Fruit fly (Drosophila melanogaster) whole organism, prepupa: ENCODE data around the gene Oseg1.

ENCODE experiments used
- Blimp-1 ChIP-seq: fragments of 200-800 bp; sonication (Bioruptor generic); optimal IDR thresholded peaks from 3 replicates; lab custom pipeline; 2017; ENCODE audit warnings: missing biosample characterization, missing genetic modification characterization, mild to moderate bottlenecking, moderate library complexity, missing genetic modification reagents
- CG10631 ChIP-seq: fragments of 200-800 bp; sonication (Bioruptor generic); optimal IDR thresholded peaks from 2 replicates; lab custom pipeline; 2016; ENCODE audit warnings: missing biosample characterization, missing genetic modification characterization
- CG10669 ChIP-seq: fragments of 200-800 bp; sonication (Bioruptor generic); optimal IDR thresholded peaks from 3 replicates; lab custom pipeline; 2018; ENCODE audit warnings: missing biosample characterization, mild to moderate bottlenecking, missing genetic modification characterization, moderate library complexity
- CG11902 ChIP-seq: fragments of 200-800 bp; sonication (Bioruptor generic); optimal IDR thresholded peaks from 3 replicates; lab custom pipeline; 2016; ENCODE audit warnings: missing biosample characterization, missing genetic modification characterization
- CG3032 ChIP-seq: fragments of 200-800 bp; optimal IDR thresholded peaks from 2 replicates; lab custom pipeline; 2019; ENCODE audit warnings: missing biosample characterization, mild to moderate bottlenecking, missing genetic modification characterization, moderate library complexity
- CG31627 ChIP-seq: fragments of 200-800 bp; sonication (Bioruptor generic); optimal IDR thresholded peaks from 3 replicates; lab custom pipeline; 2016; ENCODE audit warnings: missing biosample characterization, missing genetic modification characterization
- CG32006 ChIP-seq: fragments of 200-800 bp; sonication (Bioruptor generic); optimal IDR thresholded peaks from 3 replicates; lab custom pipeline; 2017; ENCODE audit warnings: missing biosample characterization, mild to moderate bottlenecking, missing genetic modification characterization
- CG34406 ChIP-seq: fragments of 200-800 bp; sonication (Bioruptor generic); optimal IDR thresholded peaks from 3 replicates; lab custom pipeline; 2016; ENCODE audit warnings: missing biosample characterization, missing genetic modification characterization
- CG3919 ChIP-seq: fragments of 200-800 bp; sonication (Bioruptor generic); optimal IDR thresholded peaks from 3 replicates; lab custom pipeline; 2016; ENCODE audit warnings: missing biosample characterization, missing genetic modification characterization
- CG4318 ChIP-seq: fragments of 200-800 bp; sonication (Bioruptor generic); optimal IDR thresholded peaks from 3 replicates; lab custom pipeline; 2017; ENCODE audit warnings: missing biosample characterization, mild to moderate bottlenecking, missing genetic modification characterization
- CG6276 ChIP-seq: fragments of 200-800 bp; sonication (Bioruptor generic); optimal IDR thresholded peaks from 2 replicates; lab custom pipeline; 2017; ENCODE audit warnings: missing biosample characterization, mild to moderate bottlenecking, missing genetic modification characterization
- CG6808 ChIP-seq: fragments of 200-800 bp; sonication (Bioruptor generic); optimal IDR thresholded peaks from 3 replicates; lab custom pipeline; 2017; ENCODE audit warnings: missing biosample characterization, missing genetic modification characterization, mild to moderate bottlenecking, moderate library complexity, missing genetic modification reagents
- CG6854 ChIP-seq: fragments of 200-800 bp; sonication (Bioruptor generic); optimal IDR thresholded peaks from 2 replicates; lab custom pipeline; 2017; ENCODE audit warnings: missing biosample characterization, mild to moderate bottlenecking, missing genetic modification characterization
- CG7368 ChIP-seq: fragments of 200-800 bp; sonication (Bioruptor generic); optimal IDR thresholded peaks from 3 replicates; lab custom pipeline; 2016; ENCODE audit warnings: missing biosample characterization, missing genetic modification characterization
- CG8119 ChIP-seq: fragments of 200-800 bp; sonication (Bioruptor generic); IDR thresholded peaks from 3 replicates; pipeline ENCODE4 v1.3.6; 2022; ENCODE audit warnings: missing biosample characterization, missing genetic modification characterization
- CG8319 ChIP-seq: fragments of 200-800 bp; sonication (Bioruptor generic); optimal IDR thresholded peaks from 3 replicates; lab custom pipeline; 2016; ENCODE audit warnings: missing biosample characterization, missing genetic modification characterization
- CG8632 ChIP-seq: fragments of 200-800 bp; sonication (Bioruptor generic); optimal IDR thresholded peaks from 3 replicates; lab custom pipeline; 2016; ENCODE audit warnings: missing biosample characterization, missing genetic modification characterization
- CG9139 ChIP-seq: fragments of 200-800 bp; sonication (Bioruptor generic); optimal IDR thresholded peaks from 3 replicates; lab custom pipeline; 2017; ENCODE audit warnings: missing biosample characterization, mild to moderate bottlenecking, missing genetic modification characterization
- Eip75B ChIP-seq: fragments of 200-800 bp; sonication (Bioruptor generic); optimal IDR thresholded peaks from 3 replicates; lab custom pipeline; 2016; ENCODE audit warnings: missing biosample characterization, missing genetic modification characterization
- Ets21C ChIP-seq: fragments of 200-800 bp; sonication (Bioruptor generic); optimal IDR thresholded peaks from 3 replicates; lab custom pipeline; 2016; ENCODE audit warnings: missing biosample characterization, missing genetic modification characterization
- Ets96B ChIP-seq: fragments of 200-800 bp; optimal IDR thresholded peaks from 2 replicates; lab custom pipeline; 2019; ENCODE audit warnings: missing biosample characterization, mild to moderate bottlenecking, missing genetic modification characterization, moderate library complexity
- Hr38 ChIP-seq: sonication (Bioruptor generic); optimal IDR thresholded peaks from 2 replicates; lab custom pipeline; 2016; ENCODE audit warnings: missing biosample characterization, missing genetic modification characterization
- Hr39 ChIP-seq: fragments of 200-800 bp; sonication (Bioruptor generic); optimal IDR thresholded peaks from 2 replicates; lab custom pipeline; 2016; ENCODE audit warnings: missing biosample characterization, missing genetic modification characterization
- Lpt ChIP-seq: fragments of 200-800 bp; sonication (Bioruptor generic); optimal IDR thresholded peaks from 3 replicates; lab custom pipeline; 2016; ENCODE audit warnings: missing biosample characterization, missing genetic modification characterization
- Met ChIP-seq: fragments of 200-800 bp; sonication (Bioruptor generic); optimal IDR thresholded peaks from 3 replicates; lab custom pipeline; 2016; ENCODE audit warnings: missing biosample characterization, missing genetic modification characterization
- OdsH ChIP-seq: fragments of 200-800 bp; sonication (Bioruptor generic); optimal IDR thresholded peaks from 3 replicates; lab custom pipeline; 2016; ENCODE audit warnings: missing biosample characterization, missing genetic modification characterization
- Smox ChIP-seq: fragments of 200-800 bp; sonication (Bioruptor generic); optimal IDR thresholded peaks from 3 replicates; lab custom pipeline; 2016; ENCODE audit warnings: missing biosample characterization, missing genetic modification characterization
- Sox102F ChIP-seq: fragments of 200-800 bp; sonication (Bioruptor generic); optimal IDR thresholded peaks from 2 replicates; lab custom pipeline; 2016; ENCODE audit warnings: missing biosample characterization, mild to moderate bottlenecking, missing genetic modification characterization
- Sox14 ChIP-seq: fragments of 200-800 bp; sonication (Bioruptor generic); optimal IDR thresholded peaks from 3 replicates; lab custom pipeline; 2016; ENCODE audit warnings: missing biosample characterization, missing genetic modification characterization
- Sox15 ChIP-seq: fragments of 200-800 bp; sonication (Bioruptor generic); optimal IDR thresholded peaks from 3 replicates; lab custom pipeline; 2016; ENCODE audit warnings: missing biosample characterization, missing genetic modification characterization
- achi ChIP-seq: fragments of 200-800 bp; sonication (Bioruptor generic); optimal IDR thresholded peaks from 3 replicates; lab custom pipeline; 2016; ENCODE audit warnings: missing biosample characterization, missing genetic modification characterization
- cyc ChIP-seq: fragments of 200-800 bp; sonication (Bioruptor generic); optimal IDR thresholded peaks from 3 replicates; lab custom pipeline; 2016; ENCODE audit warnings: missing biosample characterization, missing genetic modification characterization
- dac ChIP-seq: fragments of 200-800 bp; sonication (Bioruptor generic); optimal IDR thresholded peaks from 2 replicates; lab custom pipeline; 2017; ENCODE audit warnings: missing biosample characterization, mild to moderate bottlenecking, missing genetic modification characterization
- dsx ChIP-seq: fragments of 200-800 bp; optimal IDR thresholded peaks from 3 replicates; lab custom pipeline; 2019; ENCODE audit warnings: missing biosample characterization, mild to moderate bottlenecking, missing genetic modification characterization, moderate library complexity; ENCODE audit not compliant: poor library complexity, severe bottlenecking
- eg ChIP-seq: fragments of 200-800 bp; sonication (Bioruptor generic); IDR thresholded peaks from 3 replicates; pipeline ENCODE4 v1.3.6; 2022; ENCODE audit warnings: missing biosample characterization, missing genetic modification characterization
- fd59A ChIP-seq: fragments of 200-800 bp; sonication (Bioruptor generic); optimal IDR thresholded peaks from 2 replicates; lab custom pipeline; 2017; ENCODE audit warnings: missing biosample characterization, mild to moderate bottlenecking, missing genetic modification characterization, missing genetic modification reagents
- fd85E ChIP-seq: fragments of 200-800 bp; sonication (Bioruptor generic); optimal IDR thresholded peaks from 3 replicates; lab custom pipeline; 2016; ENCODE audit warnings: missing biosample characterization, missing genetic modification characterization
- fkh ChIP-seq: fragments of 200-800 bp; sonication (Bioruptor generic); optimal IDR thresholded peaks from 3 replicates; lab custom pipeline; 2017; ENCODE audit warnings: missing biosample characterization, mild to moderate bottlenecking, missing genetic modification characterization, moderate library complexity
- net ChIP-seq: fragments of 200-800 bp; sonication (Bioruptor generic); optimal IDR thresholded peaks from 3 replicates; lab custom pipeline; 2016; ENCODE audit warnings: missing biosample characterization, missing genetic modification characterization
- pdm3 ChIP-seq: fragments of 200-800 bp; sonication (Bioruptor generic); optimal IDR thresholded peaks from 3 replicates; lab custom pipeline; 2016; ENCODE audit warnings: missing biosample characterization, missing genetic modification characterization
- salr ChIP-seq, 2 experiments: fragments of 200-800 bp; sonication (Bioruptor generic); optimal IDR thresholded peaks; 3 replicates each; lab custom pipeline; 2016 to 2018; ENCODE audit warnings: missing biosample characterization in 2 of 2, missing genetic modification characterization in 2 of 2, mild to moderate bottlenecking in 1 of 2
- spab ChIP-seq: fragments of 200-800 bp; sonication (Bioruptor generic); optimal IDR thresholded peaks from 2 replicates; lab custom pipeline; 2017; ENCODE audit warnings: missing biosample characterization, mild to moderate bottlenecking, missing genetic modification characterization, missing genetic modification reagents
- ss ChIP-seq, 2 experiments: fragments of 200-800 bp; sonication (Bioruptor generic); optimal IDR thresholded peaks; 2 replicates in 1 of 2; 3 replicates in 1 of 2; lab custom pipeline; 2017 to 2018; ENCODE audit warnings: mild to moderate bottlenecking in 2 of 2, missing biosample characterization in 2 of 2, missing genetic modification characterization in 2 of 2, moderate library complexity in 1 of 2
- svp ChIP-seq: fragments of 200-800 bp; sonication (Bioruptor generic); peaks from one replicate; lab custom pipeline; 2016; ENCODE audit warnings: missing biosample characterization, missing genetic modification characterization
- topi ChIP-seq: fragments of 200-800 bp; sonication (Bioruptor generic); optimal IDR thresholded peaks from 3 replicates; lab custom pipeline; 2016; ENCODE audit warnings: missing biosample characterization, missing genetic modification characterization

The Oseg1 gene

DNA sequence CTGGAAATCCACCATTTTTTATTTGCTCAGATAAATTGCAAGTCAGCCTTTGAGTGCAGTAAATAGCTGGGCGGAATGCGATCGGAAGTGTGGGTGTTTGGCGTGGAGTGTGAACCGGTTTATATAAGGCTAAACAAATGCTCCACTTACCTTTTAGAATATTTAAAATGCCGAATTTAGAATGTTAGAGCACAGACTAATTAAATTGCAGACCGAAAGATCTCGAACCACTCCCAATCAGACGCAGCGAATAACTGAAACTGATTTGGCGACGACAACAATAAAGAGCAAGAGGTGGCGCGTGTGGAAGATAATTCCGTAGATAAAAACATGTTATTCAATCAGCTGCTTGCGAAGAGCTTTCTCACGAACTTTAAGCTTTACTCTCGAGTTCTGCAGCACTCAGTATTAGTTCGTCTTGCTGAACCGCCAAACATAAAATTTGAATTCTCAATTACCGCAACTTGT, 51.9 kb downstream of the Oseg1 start, which contains the start of gene Idh (continued):
- TF ChIP-seq fd59A (GFP tag; lab: Kevin White, UChicago) (no peak), CG8319 (GFP tag; lab: Kevin White, UChicago) (no peak), Hr38 (GFP tag; lab: Kevin White, UChicago) (no peak), OdsH (GFP tag; lab: Kevin White, UChicago) (no peak), CG3919 (GFP tag; lab: Kevin White, UChicago) (peak; percentile 17), CG3032 (no peak), salr (GFP tag; optimal IDR thresholded peaks at IDR 0.05; lab: Kevin White, UChicago) (no peak), dsx (peak; percentile 24), svp (GFP tag; lab: Kevin White, UChicago) (peak; percentile 84), Lpt (GFP tag; lab: Kevin White, UChicago) (peak; percentile 17), CG6808 (peak; percentile 12), CG8119 (GFP tag; lab: Robert Waterston, UW) (no peak), spab (GFP tag; lab: Kevin White, UChicago) (no peak), CG6854 (GFP tag; lab: Kevin White, UChicago) (peak; percentile 40), CG11902 (GFP tag; lab: Kevin White, UChicago) (no peak), Eip75B (GFP tag; lab: Kevin White, UChicago) (peak; percentile 63), CG10669 (GFP tag; lab: Kevin White, UChicago) (no peak), achi (GFP tag; lab: Kevin White, UChicago) (no peak), Hr39 (GFP tag; lab: Kevin White, UChicago) (no peak), CG31627 (GFP tag; lab: Kevin White, UChicago) (no peak), Sox15 (GFP tag; lab: Kevin White, UChicago) (no peak), cyc (GFP tag; lab: Kevin White, UChicago) (no peak), Blimp-1 (GFP tag; lab: Kevin White, UChicago) (peak; percentile 25), CG8632 (GFP tag; lab: Kevin White, UChicago) (no peak), net (GFP tag; lab: Kevin White, UChicago) (peak; percentile 63)
- TF ChIP-seq, all 60 proteins: peak for 20

DNA sequence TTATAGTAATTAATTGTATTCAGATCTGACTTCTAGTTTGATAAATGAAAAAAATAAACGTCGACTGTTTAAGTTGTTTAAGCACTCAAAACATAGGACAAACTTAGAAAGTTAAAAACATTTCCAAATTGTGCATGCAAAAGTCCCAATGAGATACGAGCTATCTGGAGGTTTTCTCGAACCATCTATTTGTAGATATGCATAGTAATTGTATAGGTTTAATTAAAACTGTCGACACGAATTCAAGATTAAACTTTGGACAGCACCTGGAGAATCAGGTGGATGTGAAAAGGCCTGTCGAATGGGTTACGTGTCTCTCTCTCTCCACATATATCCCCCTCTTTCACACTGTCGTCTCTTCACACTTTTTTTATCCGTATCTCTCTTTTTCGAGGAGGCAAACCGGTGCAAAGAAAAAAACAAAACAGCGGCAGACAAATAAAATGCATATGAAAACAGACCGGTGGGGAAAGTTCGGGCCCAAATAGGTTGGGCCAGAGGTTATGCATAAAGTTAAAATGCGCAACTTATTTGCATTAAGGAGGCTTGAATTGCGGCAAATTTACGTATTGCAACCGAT, 52.5 kb downstream of the Oseg1 start:
- TF ChIP-seq svp (GFP tag; lab: Kevin White, UChicago) (no peak), CG8319 (GFP tag; lab: Kevin White, UChicago) (no peak), Ets21C (GFP tag; lab: Kevin White, UChicago) (no peak), CG9139 (GFP tag; lab: Kevin White, UChicago) (peak; percentile 67), pdm3 (GFP tag; lab: Kevin White, UChicago) (no peak), Sox14 (GFP tag; lab: Kevin White, UChicago) (no peak), fd59A (GFP tag; lab: Kevin White, UChicago) (peak; percentile 10), topi (no peak), CG6276 (GFP tag; lab: Kevin White, UChicago) (peak; percentile 84), salr (GFP tag; optimal IDR thresholded peaks at IDR 0.05; lab: Kevin White, UChicago) (peak; percentile 39 to 51), Smox (GFP tag; lab: Kevin White, UChicago) (no peak), CG8632 (GFP tag; lab: Kevin White, UChicago) (no peak), Eip75B (GFP tag; lab: Kevin White, UChicago) (no peak), CG7368 (GFP tag; lab: Kevin White, UChicago) (peak; percentile 19), Blimp-1 (GFP tag; lab: Kevin White, UChicago) (no peak), CG11902 (GFP tag; lab: Kevin White, UChicago) (no peak), Sox15 (GFP tag; lab: Kevin White, UChicago) (no peak), CG8119 (GFP tag; lab: Robert Waterston, UW) (peak; percentile 61; the same call in 2 of the 3 replicates), CG32006 (GFP tag; lab: Kevin White, UChicago) (peak; percentile 44), Met (GFP tag; lab: Kevin White, UChicago) (no peak), Ets96B (tag; lab: Kevin White, UChicago) (peak; percentile 47), ss (GFP tag; optimal IDR thresholded peaks at IDR 0.05; lab: Kevin White, UChicago) (peak; percentile 78 to 89), CG10631 (GFP tag; lab: Kevin White, UChicago) (no peak), Hr38 (GFP tag; lab: Kevin White, UChicago) (no peak), fd85E (GFP tag; lab: Kevin White, UChicago) (no peak), CG34406 (GFP tag; lab: Kevin White, UChicago) (no peak), CG6854 (GFP tag; lab: Kevin White, UChicago) (no peak), Lpt (GFP tag; lab: Kevin White, UChicago) (peak; percentile 26), fkh (no peak), CG31627 (GFP tag; lab: Kevin White, UChicago) (no peak), spab (GFP tag; lab: Kevin White, UChicago) (peak; percentile 66), CG3919 (GFP tag; lab: Kevin White, UChicago) (no peak), Sox102F (GFP tag; lab: Kevin White, UChicago) (no peak), dac (GFP tag; lab: Kevin White, UChicago) (no peak), eg (GFP tag; lab: Robert Waterston, UW) (peak; percentile 55; the same call in 2 of the 3 replicates), CG10669 (GFP tag; lab: Kevin White, UChicago) (peak; percentile 59), cyc (GFP tag; lab: Kevin White, UChicago) (no peak), CG4318 (GFP tag; lab: Kevin White, UChicago) (no peak), CG6808 (peak; percentile 78)
